Worm (Caenorhabditis elegans) whole organism, L2 larva: Measurements from ENCODE around the gene C04E6.7.

Experiments
- C34F6.9 ChIP-seq: fragments of 150-350 bp; optimal IDR thresholded peaks from 2 replicates; lab custom pipeline; 2014; ENCODE audit warnings: missing biosample characterization, missing genetic modification characterization
- Y55F3AM.14 ChIP-seq: fragments of 200-800 bp; sonication (Bioruptor generic); optimal IDR thresholded peaks from 2 replicates; lab custom pipeline; 2018; ENCODE audit warnings: mild to moderate bottlenecking, missing genetic modification characterization, missing compliant biosample characterization
- alr-1 ChIP-seq: fragments of 150-350 bp; optimal IDR thresholded peaks from 2 replicates; lab custom pipeline; 2014; ENCODE audit warnings: missing biosample characterization, missing genetic modification characterization
- ama-1 ChIP-seq: fragments of 150-350 bp; optimal IDR thresholded peaks from 2 replicates; lab custom pipeline; 2018; ENCODE audit warnings: inconsistent platforms
- blmp-1 ChIP-seq: sonication (generic microtip); optimal IDR thresholded peaks from 2 replicates; lab custom pipeline; 2017; ENCODE audit warnings: missing genetic modification characterization, mild to moderate bottlenecking, missing compliant biosample characterization, antibody characterized with exemption, moderate library complexity; ENCODE audit not compliant: insufficient read depth
- ceh-16 ChIP-seq: fragments of 150-350 bp; optimal IDR thresholded peaks from 2 replicates; lab custom pipeline; 2014; ENCODE audit warnings: missing biosample characterization, missing genetic modification characterization
- dmd-4 ChIP-seq: sonication (generic microtip); optimal IDR thresholded peaks from 2 replicates; lab custom pipeline; 2017; ENCODE audit warnings: missing biosample characterization, missing genetic modification characterization
- elt-1 ChIP-seq: fragments of 150-350 bp; optimal IDR thresholded peaks from 2 replicates; lab custom pipeline; 2014; ENCODE audit warnings: missing biosample characterization, missing genetic modification characterization
- elt-3 ChIP-seq: sonication (generic microtip); optimal IDR thresholded peaks from 2 replicates; lab custom pipeline; 2017; ENCODE audit warnings: missing biosample characterization, missing genetic modification characterization
- gmeb-1 ChIP-seq: fragments of 150-350 bp; optimal IDR thresholded peaks from 2 replicates; lab custom pipeline; 2014; ENCODE audit warnings: missing biosample characterization, missing genetic modification characterization
- lin-13 ChIP-seq: fragments of 150-350 bp; optimal IDR thresholded peaks from 2 replicates; lab custom pipeline; 2014; ENCODE audit warnings: missing biosample characterization, missing genetic modification reagents, missing genetic modification characterization
- lsy-2 ChIP-seq, 2 experiments: fragments of 150-350 bp in 1 of 2; sonication (generic microtip) in 1 of 2; optimal IDR thresholded peaks; 2 replicates each; lab custom pipeline; 2014 to 2017; ENCODE audit warnings: missing biosample characterization in 2 of 2, missing genetic modification characterization in 2 of 2
- mab-5 ChIP-seq: fragments of 150-350 bp; optimal IDR thresholded peaks from 2 replicates; lab custom pipeline; 2014; ENCODE audit warnings: missing biosample characterization, missing genetic modification characterization
- mdl-1 ChIP-seq, 2 experiments: fragments of 150-350 bp in 1 of 2; sonication (generic microtip) in 1 of 2; optimal IDR thresholded peaks; 2 replicates each; lab custom pipeline; 2017; ENCODE audit warnings: missing biosample characterization in 2 of 2, missing genetic modification characterization in 2 of 2
- nhr-11 ChIP-seq: fragments of 150-350 bp; optimal IDR thresholded peaks from 2 replicates; lab custom pipeline; 2014; ENCODE audit warnings: missing biosample characterization, missing genetic modification characterization
- nhr-12 ChIP-seq: fragments of 150-350 bp; optimal IDR thresholded peaks from 2 replicates; lab custom pipeline; 2014; ENCODE audit warnings: missing biosample characterization, missing genetic modification characterization
- nhr-21 ChIP-seq: fragments of 150-350 bp; optimal IDR thresholded peaks from 2 replicates; lab custom pipeline; 2014; ENCODE audit warnings: missing biosample characterization, missing genetic modification characterization
- nhr-23 ChIP-seq: fragments of 150-350 bp; optimal IDR thresholded peaks from 2 replicates; lab custom pipeline; 2014; ENCODE audit warnings: missing biosample characterization, missing genetic modification reagents, missing genetic modification characterization
- nhr-237 ChIP-seq: fragments of 150-350 bp; optimal IDR thresholded peaks from 2 replicates; lab custom pipeline; 2014; ENCODE audit warnings: missing biosample characterization, missing genetic modification characterization
- nhr-25 ChIP-seq: fragments of 150-350 bp; sonication (generic microtip); optimal IDR thresholded peaks from 3 replicates; lab custom pipeline; 2014; ENCODE audit warnings: missing biosample characterization, missing genetic modification characterization
- nhr-6 ChIP-seq: fragments of 150-350 bp; optimal IDR thresholded peaks from 2 replicates; lab custom pipeline; 2014; ENCODE audit warnings: missing biosample characterization, missing genetic modification characterization
- nhr-77 ChIP-seq: fragments of 150-350 bp; optimal IDR thresholded peaks from 2 replicates; lab custom pipeline; 2014; ENCODE audit warnings: missing biosample characterization, missing genetic modification characterization
- peb-1 ChIP-seq: fragments of 150-350 bp; optimal IDR thresholded peaks from 2 replicates; lab custom pipeline; 2014; ENCODE audit warnings: missing biosample characterization, missing genetic modification characterization
- sem-4 ChIP-seq: fragments of 150-350 bp; optimal IDR thresholded peaks from 2 replicates; lab custom pipeline; 2014; ENCODE audit warnings: missing biosample characterization, missing genetic modification reagents, missing genetic modification characterization
- skn-1 ChIP-seq: sonication (generic microtip); optimal IDR thresholded peaks from 2 replicates; lab custom pipeline; 2017; ENCODE audit warnings: missing biosample characterization, missing genetic modification characterization
- sma-3 ChIP-seq: sonication (generic microtip); optimal IDR thresholded peaks from 2 replicates; lab custom pipeline; 2016; ENCODE audit warnings: missing genetic modification reagents, missing genetic modification characterization, missing compliant biosample characterization
- sma-9 ChIP-seq, 2 experiments: fragments of 150-350 bp in 1 of 2; sonication (generic microtip) in 1 of 2; optimal IDR thresholded peaks; 2 replicates each; lab custom pipeline; 2014 to 2016; ENCODE audit warnings: missing genetic modification characterization in 2 of 2, mild to moderate bottlenecking in 1 of 2, missing biosample characterization in 1 of 2, missing compliant biosample characterization in 1 of 2, missing genetic modification reagents in 1 of 2, moderate library complexity in 1 of 2
- snpc-4 ChIP-seq: fragments of 150-350 bp; optimal IDR thresholded peaks from 2 replicates; lab custom pipeline; 2014; ENCODE audit warnings: missing biosample characterization, missing genetic modification characterization
- unc-55 ChIP-seq: fragments of 150-350 bp; sonication (generic microtip); optimal IDR thresholded peaks from 3 replicates; lab custom pipeline; 2014; ENCODE audit warnings: missing biosample characterization, missing genetic modification reagents, missing genetic modification characterization
- unc-62 ChIP-seq: fragments of 150-350 bp; optimal IDR thresholded peaks from 2 replicates; lab custom pipeline; 2014; ENCODE audit warnings: missing biosample characterization, missing genetic modification reagents, missing genetic modification characterization
- zag-1 ChIP-seq: fragments of 150-350 bp; optimal IDR thresholded peaks from 2 replicates; lab custom pipeline; 2014; ENCODE audit warnings: missing biosample characterization, missing genetic modification characterization
- ztf-11 ChIP-seq: sonication (generic microtip); optimal IDR thresholded peaks from 2 replicates; lab custom pipeline; 2017; ENCODE audit warnings: missing biosample characterization, missing genetic modification characterization
- ztf-4 ChIP-seq: fragments of 150-350 bp; optimal IDR thresholded peaks from 2 replicates; lab custom pipeline; 2014; ENCODE audit warnings: missing biosample characterization, missing genetic modification characterization

The C04E6.7 gene

ce11 chrV:5888820-5889219, 4.3 kb upstream of the C04E6.7 start:
- TF ChIP-seq gmeb-1 (tag; lab: Kevin White, UChicago) (no peak), dmd-4 (no peak), sma-3 (GFP tag; lab: Kevin White, UChicago) (no peak), elt-1 (tag; lab: Kevin White, UChicago) (no peak), skn-1 (no peak), peb-1 (tag; lab: Kevin White, UChicago) (no peak), nhr-77 (no peak), blmp-1 (no peak), nhr-23 (no peak), nhr-21 (tag; lab: Kevin White, UChicago) (no peak), nhr-12 (tag; lab: Kevin White, UChicago) (no peak), lin-13 (GFP tag; lab: Kevin White, UChicago) (no peak), zag-1 (tag; lab: Kevin White, UChicago) (no peak)

- peak; percentile 6 for TF ChIP-seq sma-9 (GFP tag; optimal IDR thresholded peaks at IDR 0.05; lab: Kevin White, UChicago)
- TF ChIP-seq sma-9 (tag; optimal IDR thresholded peaks at IDR 0.05; lab: Kevin White, UChicago) = no peak
- TF ChIP-seq unc-55 (GFP tag; lab: Kevin White, UChicago) = no peak
Measured at ce11 chrV:5891204-5891603, 1.9 kb upstream of the C04E6.7 start.

- TF ChIP-seq gmeb-1 (tag; lab: Kevin White, UChicago) (no peak), nhr-6 (tag; lab: Kevin White, UChicago) (no peak), elt-3 (no peak), dmd-4 (no peak), ceh-16 (tag; lab: Kevin White, UChicago) (no peak), ztf-11 (no peak), ztf-4 (tag; lab: Kevin White, UChicago) (no peak), sma-9 (GFP tag; optimal IDR thresholded peaks at IDR 0.05; lab: Kevin White, UChicago) (no peak), sma-9 (tag; optimal IDR thresholded peaks at IDR 0.05; lab: Kevin White, UChicago) (no peak), nhr-21 (tag; lab: Kevin White, UChicago) (no peak), alr-1 (tag; lab: Kevin White, UChicago) (no peak), Y55F3AM.14 (no peak), C34F6.9 (tag; lab: Kevin White, UChicago) (no peak), nhr-237 (tag; lab: Kevin White, UChicago) (no peak)
Measured at ce11 chrV:5895021-5895420, 1.9 kb downstream of the C04E6.7 start, which contains the start of gene grd-9. Gene grd-9, plus strand, starts transcription at chrV:5895321.

- TF ChIP-seq elt-3 (no peak), ama-1 (lab: Kevin White, UChicago) (no peak), unc-62 (no peak), snpc-4 (tag; lab: Kevin White, UChicago) (no peak)
Measured at ce11 chrV:5899940-5900339, 6.8 kb downstream of the C04E6.7 start, which contains the start of gene srd-16. Gene srd-16, minus strand, starts transcription at chrV:5900040.

ce11 chrV:5901833-5902232, 8.7 kb downstream of the C04E6.7 start, which contains the start of gene C04E6.5:
Gene C04E6.5, plus strand, starts transcription at chrV:5902133.
- no peak for TF ChIP-seq lsy-2 (tag; optimal IDR thresholded peaks at IDR 0.05; lab: Kevin White, UChicago)
- no peak for TF ChIP-seq nhr-237 (tag; lab: Kevin White, UChicago)
- TF ChIP-seq nhr-25 = no peak
- no peak for TF ChIP-seq ceh-16 (tag; lab: Kevin White, UChicago)
- no peak for TF ChIP-seq ztf-4 (tag; lab: Kevin White, UChicago)
- no peak for TF ChIP-seq snpc-4 (tag; lab: Kevin White, UChicago)
- TF ChIP-seq mdl-1 (tag; optimal IDR thresholded peaks at IDR 0.05; lab: Kevin White, UChicago) = no peak
- TF ChIP-seq ztf-11 = no peak
- TF ChIP-seq sem-4 (tag; lab: Kevin White, UChicago) = no peak
- TF ChIP-seq ama-1 (lab: Kevin White, UChicago) = no peak
- no peak for TF ChIP-seq zag-1 (tag; lab: Kevin White, UChicago)
- no peak for TF ChIP-seq nhr-77
- TF ChIP-seq Y55F3AM.14 = no peak
- no peak for TF ChIP-seq nhr-11 (tag; lab: Kevin White, UChicago)

- TF ChIP-seq mab-5 (tag; lab: Kevin White, UChicago) (no peak), nhr-21 (tag; lab: Kevin White, UChicago) (no peak), ztf-4 (tag; lab: Kevin White, UChicago) (no peak), blmp-1 (no peak), dmd-4 (no peak), ceh-16 (tag; lab: Kevin White, UChicago) (no peak), unc-62 (no peak)
Measured at ce11 chrV:5906252-5906651, 13.1 kb downstream of the C04E6.7 start, which contains the start of gene srd-15. Gene srd-15, minus strand, starts transcription at chrV:5906352.
